Fruit fly (Drosophila melanogaster) whole organism, prepupa: ENCODE results near the gene CG14253.

Source experiments
- CG10631 ChIP-seq: fragments of 200-800 bp; sonication (Bioruptor generic); optimal IDR thresholded peaks from 2 replicates; lab custom pipeline; 2016; ENCODE audit warnings: missing biosample characterization, missing genetic modification characterization
- CG11294 ChIP-seq: fragments of 200-800 bp; sonication (Bioruptor generic); IDR thresholded peaks from 2 replicates; pipeline ENCODE4 v1.3.6; 2022; ENCODE audit warnings: missing biosample characterization, missing genetic modification characterization
- CG6792 ChIP-seq: fragments of 200-800 bp; sonication (Bioruptor generic); optimal IDR thresholded peaks from 3 replicates; lab custom pipeline; 2016; ENCODE audit warnings: missing biosample characterization, missing genetic modification characterization
- CG9139 ChIP-seq: fragments of 200-800 bp; sonication (Bioruptor generic); optimal IDR thresholded peaks from 3 replicates; lab custom pipeline; 2017; ENCODE audit warnings: missing biosample characterization, mild to moderate bottlenecking, missing genetic modification characterization
- Met ChIP-seq: fragments of 200-800 bp; sonication (Bioruptor generic); optimal IDR thresholded peaks from 3 replicates; lab custom pipeline; 2016; ENCODE audit warnings: missing biosample characterization, missing genetic modification characterization
- OdsH ChIP-seq: fragments of 200-800 bp; sonication (Bioruptor generic); optimal IDR thresholded peaks from 3 replicates; lab custom pipeline; 2016; ENCODE audit warnings: missing biosample characterization, missing genetic modification characterization
- Sox14 ChIP-seq: fragments of 200-800 bp; sonication (Bioruptor generic); optimal IDR thresholded peaks from 3 replicates; lab custom pipeline; 2016; ENCODE audit warnings: missing biosample characterization, missing genetic modification characterization
- fd85E ChIP-seq: fragments of 200-800 bp; sonication (Bioruptor generic); optimal IDR thresholded peaks from 3 replicates; lab custom pipeline; 2016; ENCODE audit warnings: missing biosample characterization, missing genetic modification characterization
- fkh ChIP-seq: fragments of 200-800 bp; sonication (Bioruptor generic); optimal IDR thresholded peaks from 3 replicates; lab custom pipeline; 2017; ENCODE audit warnings: missing biosample characterization, mild to moderate bottlenecking, missing genetic modification characterization, moderate library complexity

dm6 chr3R:26954020-26954672 is 24.2 kb upstream of the CG14253 start:
- TF ChIP-seq CG6792 (peak; percentile 86), CG9139 (GFP tag; lab: Kevin White, UChicago) (peak; percentile 95), CG11294 (GFP tag; lab: Robert Waterston, UW) (peak; percentile 83), fd85E (peak; percentile 58), Sox14 (peak; percentile 72), OdsH (GFP tag; lab: Kevin White, UChicago) (peak; percentile 89), Met (peak; percentile 75), fkh (GFP tag; lab: Kevin White, UChicago) (peak; percentile 73), CG10631 (GFP tag; lab: Kevin White, UChicago) (peak; percentile 90)
